Worm (Caenorhabditis elegans) whole organism, young adult: ENCODE data around the gene nmy-3.

Source experiments
- F39B2.1 ChIP-seq: fragments of 200-800 bp; sonication (Bioruptor generic); IDR thresholded peaks from 2 replicates; pipeline ENCODE4 v1.3.6; 2022; ENCODE audit warnings: missing genetic modification reagents, missing genetic modification characterization, missing compliant biosample characterization
- Y53F4B.3 ChIP-seq: fragments of 200-800 bp; sonication (Bioruptor generic); IDR thresholded peaks from 2 replicates; pipeline ENCODE4 v1.3.6; 2022; ENCODE audit warnings: missing genetic modification reagents, missing genetic modification characterization, missing compliant biosample characterization
- ama-1 ChIP-seq, 3 experiments: fragments of 150-350 bp in 1 of 3; sonication (generic microtip) in 2 of 3; optimal IDR thresholded peaks; 2 replicates each; lab custom pipeline; 2014 to 2018; ENCODE audit warnings: missing biosample characterization in 2 of 3, missing genetic modification characterization in 2 of 3, missing genetic modification reagents in 2 of 3
- attf-3 ChIP-seq: fragments of 200-800 bp; sonication (Bioruptor generic); conservative IDR thresholded peaks from 2 replicates; pipeline ENCODE4 v1.3.6; 2022; ENCODE audit warnings: missing genetic modification reagents, missing genetic modification characterization, missing compliant biosample characterization
- lin-40 ChIP-seq: sonication (generic microtip); optimal IDR thresholded peaks from 2 replicates; lab custom pipeline; 2016; ENCODE audit warnings: missing genetic modification characterization, mild to moderate bottlenecking, missing compliant biosample characterization, missing genotype, missing genetic modification reagents
- lsl-1 ChIP-seq: fragments of 200-800 bp; sonication (Bioruptor generic); optimal IDR thresholded peaks from 2 replicates; lab custom pipeline; 2018; ENCODE audit warnings: mild to moderate bottlenecking, missing genetic modification characterization, moderate library complexity, missing compliant biosample characterization
- mel-28 ChIP-seq: sonication (generic microtip); optimal IDR thresholded peaks from 2 replicates; lab custom pipeline; 2016; ENCODE audit warnings: borderline replicate concordance, mild to moderate bottlenecking, missing genetic modification characterization, missing compliant biosample characterization
- nhr-90 ChIP-seq: sonication (generic microtip); optimal IDR thresholded peaks from 2 replicates; lab custom pipeline; 2016; ENCODE audit warnings: missing genotype, mild to moderate bottlenecking, missing genetic modification characterization, missing compliant biosample characterization
- pbrm-1 ChIP-seq: fragments of 200-800 bp; sonication (Bioruptor generic); IDR thresholded peaks from 2 replicates; pipeline ENCODE4 v1.3.6; 2022; ENCODE audit warnings: missing genetic modification reagents, missing genetic modification characterization, missing compliant biosample characterization
- sdz-38 ChIP-seq: sonication (generic microtip); optimal IDR thresholded peaks from 2 replicates; lab custom pipeline; 2016; ENCODE audit warnings: missing genotype, missing genetic modification characterization, missing compliant biosample characterization
- sptf-2 ChIP-seq: fragments of 200-800 bp; sonication (Bioruptor generic); optimal IDR thresholded peaks from 2 replicates; lab custom pipeline; 2018; ENCODE audit warnings: mild to moderate bottlenecking, missing genetic modification characterization, missing compliant biosample characterization

DNA sequence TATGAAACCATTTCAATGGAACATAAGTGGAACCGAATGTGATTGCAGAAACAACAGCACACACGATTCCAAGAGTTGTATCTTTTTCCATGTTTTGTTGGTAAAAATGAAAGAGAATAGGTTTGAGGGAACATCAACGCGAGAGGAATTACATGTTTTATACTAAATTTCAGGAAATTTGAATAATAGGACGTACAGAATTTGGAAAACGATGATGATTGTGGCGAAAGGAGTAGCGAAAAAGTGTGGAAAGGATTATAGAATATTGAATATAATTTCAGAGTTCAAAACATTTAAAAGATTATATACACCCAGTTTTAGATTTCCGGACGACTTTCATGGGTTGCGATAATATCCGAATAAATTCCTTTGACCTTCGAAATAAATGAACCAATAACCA, 34.7 kb downstream of the nmy-3 start, which contains the start of gene F49C12.6:
- TF ChIP-seq ama-1 (optimal IDR thresholded peaks at IDR 0.05; lab: Kevin White, UChicago) (no peak), ama-1 (GFP tag; optimal IDR thresholded peaks at IDR 0.05; lab: Kevin White, UChicago) (no peak), Y53F4B.3 (GFP tag; lab: Robert Waterston, UW) (no peak), nhr-90 (tag; lab: Kevin White, UChicago) (no peak), sdz-38 (no peak), lin-40 (tag; lab: Kevin White, UChicago) (no peak), sptf-2 (no peak), F39B2.1 (GFP tag; lab: Robert Waterston, UW) (no peak), mel-28 (tag; lab: Kevin White, UChicago) (no peak), pbrm-1 (GFP tag; lab: Robert Waterston, UW) (no peak), attf-3 (GFP tag; lab: Robert Waterston, UW) (no peak), lsl-1 (GFP tag; lab: Kevin White, UChicago) (no peak)
